Worm (Caenorhabditis elegans) whole organism, late embryonic: ENCODE measurements around the gene F23B12.4.
A peak's percentile ranks its signal among the peaks of the same experiment; 100 is the strongest.

ENCODE experiments used
- C38D4.7 ChIP-seq: fragments of 200-800 bp; sonication (Bioruptor generic); optimal IDR thresholded peaks from 2 replicates; lab custom pipeline; 2018; ENCODE audit warnings: mild to moderate bottlenecking, missing genetic modification characterization, moderate library complexity, missing compliant biosample characterization
- T23F11.4 ChIP-seq: fragments of 200-800 bp; sonication (Bioruptor generic); optimal IDR thresholded peaks from 2 replicates; lab custom pipeline; 2018; ENCODE audit warnings: mild to moderate bottlenecking, missing genetic modification characterization, missing compliant biosample characterization
- Y22D7AL.16 ChIP-seq: sonication (generic microtip); optimal IDR thresholded peaks from 2 replicates; lab custom pipeline; 2016; ENCODE audit warnings: missing genetic modification characterization, missing compliant biosample characterization
- ahr-1 ChIP-seq: sonication (generic microtip); optimal IDR thresholded peaks from 2 replicates; lab custom pipeline; 2016; ENCODE audit warnings: missing genetic modification characterization, missing compliant biosample characterization
- ceh-14 ChIP-seq: sonication (generic microtip); optimal IDR thresholded peaks from 2 replicates; lab custom pipeline; 2016; ENCODE audit warnings: missing genotype, missing genetic modification characterization, missing compliant biosample characterization
- ceh-18 ChIP-seq: sonication (generic microtip); optimal IDR thresholded peaks from 2 replicates; lab custom pipeline; 2016; ENCODE audit warnings: missing genetic modification characterization, missing compliant biosample characterization
- ceh-19 ChIP-seq: fragments of 200-800 bp; sonication (Bioruptor generic); optimal IDR thresholded peaks from 2 replicates; lab custom pipeline; 2018; ENCODE audit warnings: mild to moderate bottlenecking, missing genetic modification characterization, missing compliant biosample characterization
- ceh-2 ChIP-seq: sonication (generic microtip); optimal IDR thresholded peaks from 2 replicates; lab custom pipeline; 2016; ENCODE audit warnings: missing genotype, missing genetic modification characterization, missing compliant biosample characterization
- ceh-24 ChIP-seq: sonication (generic microtip); optimal IDR thresholded peaks from 2 replicates; lab custom pipeline; 2016; ENCODE audit warnings: mild to moderate bottlenecking, missing genetic modification characterization, missing compliant biosample characterization
- ceh-34 ChIP-seq: sonication (generic microtip); optimal IDR thresholded peaks from 2 replicates; lab custom pipeline; 2016; ENCODE audit warnings: mild to moderate bottlenecking, missing genetic modification characterization, missing compliant biosample characterization
- ceh-48 ChIP-seq: sonication (generic microtip); optimal IDR thresholded peaks from 2 replicates; lab custom pipeline; 2016; ENCODE audit warnings: missing genetic modification characterization, inconsistent platforms, missing compliant biosample characterization
- dmd-4 ChIP-seq: sonication (generic microtip); optimal IDR thresholded peaks from 2 replicates; lab custom pipeline; 2016; ENCODE audit warnings: borderline replicate concordance, missing genetic modification characterization, missing compliant biosample characterization
- dve-1 ChIP-seq: sonication (generic microtip); optimal IDR thresholded peaks from 2 replicates; lab custom pipeline; 2017; ENCODE audit warnings: antibody characterized with exemption, mild to moderate bottlenecking, missing genetic modification characterization, missing compliant biosample characterization
- ets-4 ChIP-seq: sonication (generic microtip); optimal IDR thresholded peaks from 2 replicates; lab custom pipeline; 2016; ENCODE audit warnings: missing genetic modification characterization, missing compliant biosample characterization
- fkh-6 ChIP-seq: sonication (generic microtip); optimal IDR thresholded peaks from 2 replicates; lab custom pipeline; 2016; ENCODE audit warnings: missing genetic modification characterization, missing compliant biosample characterization
- gmeb-2 ChIP-seq: sonication (generic microtip); optimal IDR thresholded peaks from 2 replicates; lab custom pipeline; 2016; ENCODE audit warnings: missing genetic modification characterization, inconsistent platforms, missing compliant biosample characterization
- hlh-13 ChIP-seq: fragments of 200-800 bp; sonication (Bioruptor generic); optimal IDR thresholded peaks from 2 replicates; lab custom pipeline; 2018; ENCODE audit warnings: mild to moderate bottlenecking, missing genetic modification characterization, missing compliant biosample characterization
- hlh-6 ChIP-seq: sonication (generic microtip); optimal IDR thresholded peaks from 2 replicates; lab custom pipeline; 2016; ENCODE audit warnings: missing genotype, missing genetic modification characterization, missing compliant biosample characterization
- lim-6 ChIP-seq: sonication (generic microtip); optimal IDR thresholded peaks from 2 replicates; lab custom pipeline; 2016; ENCODE audit warnings: missing genetic modification characterization, missing compliant biosample characterization
- lin-11 ChIP-seq: fragments of 200-800 bp; sonication (Bioruptor generic); optimal IDR thresholded peaks from 2 replicates; lab custom pipeline; 2018; ENCODE audit warnings: mild to moderate bottlenecking, missing genetic modification characterization, missing compliant biosample characterization
- mec-3 ChIP-seq: sonication (generic microtip); optimal IDR thresholded peaks from 2 replicates; lab custom pipeline; 2016; ENCODE audit warnings: borderline replicate concordance, missing genetic modification characterization, missing compliant biosample characterization
- nfya-1 ChIP-seq: sonication (generic microtip); optimal IDR thresholded peaks from 2 replicates; lab custom pipeline; 2017; ENCODE audit warnings: missing genetic modification characterization, mild to moderate bottlenecking, missing compliant biosample characterization, antibody characterized with exemption, moderate library complexity
- nhr-11 ChIP-seq: fragments of 150-350 bp; optimal IDR thresholded peaks from 2 replicates; lab custom pipeline; 2014; ENCODE audit warnings: missing biosample characterization, missing genetic modification characterization
- odd-2 ChIP-seq: sonication (generic microtip); optimal IDR thresholded peaks from 2 replicates; lab custom pipeline; 2017; ENCODE audit warnings: antibody characterized with exemption, mild to moderate bottlenecking, missing genetic modification characterization, missing compliant biosample characterization
- pax-1 ChIP-seq: fragments of 150-350 bp; optimal IDR thresholded peaks from 2 replicates; lab custom pipeline; 2014; ENCODE audit warnings: missing biosample characterization, missing genetic modification characterization
- pha-4 ChIP-seq: fragments of 150-350 bp; optimal IDR thresholded peaks from 2 replicates; lab custom pipeline; 2018; ENCODE audit warnings: missing biosample characterization, missing genetic modification reagents, missing genetic modification characterization
- pros-1 ChIP-seq: fragments of 150-350 bp; optimal IDR thresholded peaks from 2 replicates; lab custom pipeline; 2014; ENCODE audit warnings: missing biosample characterization, missing genetic modification reagents, missing genetic modification characterization
- ref-2 ChIP-seq: sonication (generic microtip); optimal IDR thresholded peaks from 2 replicates; lab custom pipeline; 2016; ENCODE audit warnings: missing genetic modification characterization, missing compliant biosample characterization
- rnt-1 ChIP-seq: sonication (generic microtip); optimal IDR thresholded peaks from 2 replicates; lab custom pipeline; 2016; ENCODE audit warnings: missing genetic modification characterization, missing compliant biosample characterization
- sdc-2 ChIP-seq: sonication (generic microtip); optimal IDR thresholded peaks from 2 replicates; lab custom pipeline; 2016; ENCODE audit warnings: missing genotype, missing genetic modification characterization, missing compliant biosample characterization
- sox-2 ChIP-seq: fragments of 200-800 bp; sonication (Bioruptor generic); IDR thresholded peaks from 2 replicates; pipeline ENCODE4 v1.3.6; 2022; ENCODE audit warnings: missing genetic modification reagents, missing genetic modification characterization, missing compliant biosample characterization
- tbx-7 ChIP-seq: sonication (generic microtip); optimal IDR thresholded peaks from 2 replicates; lab custom pipeline; 2016; ENCODE audit warnings: missing genotype, missing genetic modification characterization, missing compliant biosample characterization
- ttx-3 ChIP-seq: sonication (generic microtip); optimal IDR thresholded peaks from 2 replicates; lab custom pipeline; 2016; ENCODE audit warnings: missing genetic modification reagents, missing genetic modification characterization, missing compliant biosample characterization
- ztf-16 ChIP-seq: sonication (generic microtip); optimal IDR thresholded peaks from 2 replicates; lab custom pipeline; 2017; ENCODE audit warnings: missing genetic modification characterization, missing compliant biosample characterization

F23B12.4 gene

DNA sequence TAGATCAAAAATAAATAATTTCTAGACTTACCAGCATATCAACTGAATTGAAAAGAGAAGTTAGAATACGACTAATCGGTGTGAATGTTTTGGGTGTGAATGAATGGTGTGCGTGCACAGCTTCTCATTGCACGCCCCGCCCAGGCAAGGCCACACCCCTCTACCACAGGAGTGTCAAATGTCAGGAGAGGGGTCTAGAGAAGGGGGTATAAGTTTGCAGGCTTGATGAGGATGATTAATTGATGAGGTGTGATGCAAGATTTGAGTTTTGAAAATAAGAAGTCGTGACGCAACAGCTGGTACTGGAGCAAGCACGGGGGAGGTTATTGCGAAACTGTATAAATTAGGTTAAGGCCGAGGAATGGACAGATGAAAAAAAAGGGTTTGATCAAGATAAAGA is 8.7 kb upstream of the F23B12.4 start, which contains the start of gene egl-1:
egl-1 (minus strand) TSS at position 101 of the 400 bp plus-strand sequence.
- TF ChIP-seq ref-2 (tag; lab: Kevin White, UChicago), result peak; percentile 17
- TF ChIP-seq nhr-11 (tag; lab: Kevin White, UChicago), result no peak

DNA sequence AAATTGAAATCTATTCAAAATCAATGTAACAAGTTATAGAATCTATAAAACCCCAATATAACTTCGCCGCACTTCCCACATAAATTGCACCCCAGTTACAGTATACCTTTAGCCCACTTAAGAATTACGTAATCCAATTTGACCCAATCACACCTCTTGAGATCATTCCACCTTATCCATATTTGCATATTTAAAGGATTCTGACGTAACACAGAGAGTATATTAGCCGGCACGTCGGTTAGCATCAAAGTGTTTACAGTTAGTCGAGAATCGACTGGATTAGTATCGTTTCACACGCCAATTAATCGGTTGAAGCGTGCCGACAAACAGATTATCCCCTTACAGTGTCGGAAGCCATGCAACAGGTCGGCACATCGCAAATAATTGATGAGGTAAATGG is 7.4 kb upstream of the F23B12.4 start:
- TF ChIP-seq ceh-2, result no peak
- no peak for TF ChIP-seq dve-1 (tag; lab: Kevin White, UChicago)
- TF ChIP-seq ref-2 (tag; lab: Kevin White, UChicago), result no peak
- TF ChIP-seq ceh-34 (tag; lab: Kevin White, UChicago), result no peak
- no peak for TF ChIP-seq C38D4.7 (GFP tag; lab: Kevin White, UChicago)

DNA sequence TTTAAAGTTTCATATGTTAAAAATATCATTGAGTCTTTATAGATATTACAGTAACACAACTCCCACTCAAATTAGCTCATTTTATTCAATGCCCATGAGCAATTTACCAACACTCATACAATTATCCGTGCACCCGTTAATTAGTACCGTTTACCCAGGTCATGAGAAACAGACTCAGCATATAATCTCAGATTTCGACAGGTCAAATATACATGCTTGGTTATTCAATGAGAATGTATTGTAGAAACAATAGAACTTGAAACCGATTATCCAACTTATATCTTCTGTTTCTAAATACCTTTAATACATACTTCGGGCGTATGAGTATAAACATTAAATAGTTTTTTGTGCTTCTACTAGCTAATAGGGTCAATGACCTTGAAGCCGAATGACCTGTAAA is 4.7 kb upstream of the F23B12.4 start:
- TF ChIP-seq ttx-3 (tag; lab: Kevin White, UChicago) (no peak), nfya-1 (no peak)
- TF ChIP-seq, all 69 proteins: peak for 0

- no peak for TF ChIP-seq Y22D7AL.16
- TF ChIP-seq nhr-11 (tag; lab: Kevin White, UChicago), result no peak
- TF ChIP-seq gmeb-2 (tag; lab: Kevin White, UChicago), result no peak
- no peak for TF ChIP-seq lin-11 (tag; lab: Kevin White, UChicago)
- TF ChIP-seq lim-6 (tag; lab: Kevin White, UChicago), result no peak
- no peak for TF ChIP-seq sdc-2 (tag; lab: Kevin White, UChicago)
- TF ChIP-seq T23F11.4 (GFP tag; lab: Kevin White, UChicago), result no peak
- no peak for TF ChIP-seq rnt-1 (tag; lab: Kevin White, UChicago)
- TF ChIP-seq pha-4 (tag; lab: Kevin White, UChicago), result no peak
- TF ChIP-seq, all 69 proteins: peak for 0
These were observed 3.6 kb upstream of the F23B12.4 start for ce11 chrV:14437355-14437754.

- TF ChIP-seq hlh-13, result no peak
- TF ChIP-seq pax-1 (tag; lab: Kevin White, UChicago), result no peak
- TF ChIP-seq sdc-2 (tag; lab: Kevin White, UChicago), result no peak
- no peak for TF ChIP-seq fkh-6 (tag; lab: Kevin White, UChicago)
- no peak for TF ChIP-seq sox-2
- TF ChIP-seq ceh-14 (tag; lab: Kevin White, UChicago), result no peak
- TF ChIP-seq ceh-24 (tag; lab: Kevin White, UChicago), result no peak
- TF ChIP-seq ztf-16 (tag; lab: Kevin White, UChicago), result no peak
- TF ChIP-seq ceh-18, result no peak
- TF ChIP-seq odd-2, result no peak
- no peak for TF ChIP-seq tbx-7 (tag; lab: Kevin White, UChicago)
- no peak for TF ChIP-seq dmd-4
- TF ChIP-seq hlh-6 (tag; lab: Kevin White, UChicago), result no peak
These were observed 2.7 kb upstream of the F23B12.4 start for ce11 chrV:14438099-14438739.

DNA sequence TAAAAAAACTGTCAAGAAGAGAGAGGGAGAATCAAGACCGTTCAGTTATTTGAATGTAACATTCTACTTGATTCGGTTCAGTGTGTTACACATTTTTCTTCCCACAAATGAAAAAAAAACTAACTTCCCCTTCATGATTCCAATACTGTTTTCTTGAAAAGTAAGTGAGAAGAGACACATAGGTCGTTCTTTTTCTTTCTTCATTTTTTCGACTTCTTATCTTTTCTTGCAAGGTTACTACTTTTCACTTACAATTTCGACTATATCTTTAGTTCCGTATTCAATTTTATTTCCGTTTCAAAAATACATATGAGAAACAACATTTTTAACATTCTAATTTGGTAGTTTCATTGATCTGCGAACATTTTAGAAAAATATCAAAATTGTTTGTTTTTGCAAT is 1.7 kb upstream of the F23B12.4 start:
- TF ChIP-seq ztf-16 (tag; lab: Kevin White, UChicago) (no peak), ahr-1 (tag; lab: Kevin White, UChicago) (no peak), ets-4 (tag; lab: Kevin White, UChicago) (no peak), C38D4.7 (GFP tag; lab: Kevin White, UChicago) (no peak), mec-3 (tag; lab: Kevin White, UChicago) (no peak), ceh-48 (tag; lab: Kevin White, UChicago) (no peak), gmeb-2 (tag; lab: Kevin White, UChicago) (no peak), ceh-19 (GFP tag; lab: Kevin White, UChicago) (no peak), pros-1 (tag; lab: Kevin White, UChicago) (no peak)
